Worm (Caenorhabditis elegans): ENCODE data around the gene col-132.

The col-132 gene

ce11 chrIV:13070142-13070541, 20.7 kb downstream of the col-132 start, which contains the start of gene scl-7:
Gene scl-7 (plus strand): TSS chrIV:13070442.
- TF ChIP-seq nhr-12 (tag; optimal IDR thresholded peaks at IDR 0.05) (no peak), mep-1 (tag; optimal IDR thresholded peaks at IDR 0.05) (no peak), nhr-84 (tag; optimal IDR thresholded peaks at IDR 0.05) (no peak), jun-1 (tag; optimal IDR thresholded peaks at IDR 0.05) (no peak), lin-35 (GFP tag; optimal IDR thresholded peaks at IDR 0.05) (no peak), rnt-1 (tag; optimal IDR thresholded peaks at IDR 0.05) (no peak), unc-130 (tag; optimal IDR thresholded peaks at IDR 0.05) (no peak), fkh-10 (GFP tag; optimal IDR thresholded peaks at IDR 0.05) (no peak), fkh-8 (tag; optimal IDR thresholded peaks at IDR 0.05) (no peak), ceh-63 (GFP tag; optimal IDR thresholded peaks at IDR 0.05) (no peak), pax-3 (tag; optimal IDR thresholded peaks at IDR 0.05) (no peak), skn-1 (tag; optimal IDR thresholded peaks at IDR 0.05) (no peak), alr-1 (tag; optimal IDR thresholded peaks at IDR 0.05; ENCODE audit: borderline replicate concordance) (no peak), efl-3 (GFP tag; optimal IDR thresholded peaks at IDR 0.05) (no peak), xbp-1 (tag; optimal IDR thresholded peaks at IDR 0.05) (no peak)

- TF ChIP-seq Y116A8C.19 (tag; optimal IDR thresholded peaks at IDR 0.05; ENCODE audit: borderline replicate concordance) (no peak), hlh-17 (GFP tag; optimal IDR thresholded peaks at IDR 0.05; ENCODE audit: borderline replicate concordance) (no peak), nhr-85 (tag) (no peak), unc-98 (GFP tag; IDR thresholded peaks at IDR 0.05) (no peak), rnt-1 (tag; optimal IDR thresholded peaks at IDR 0.05) (no peak), efl-1 (optimal IDR thresholded peaks at IDR 0.05) (no peak), efl-1 (GFP tag; optimal IDR thresholded peaks at IDR 0.05 in 1 of 2) (no peak), nhr-20 (tag; optimal IDR thresholded peaks at IDR 0.05) (no peak), ama-1 (optimal IDR thresholded peaks at IDR 0.05) (no peak), dpl-1 (GFP tag; optimal IDR thresholded peaks at IDR 0.05) (no peak), fkh-4 (tag; optimal IDR thresholded peaks at IDR 0.05; ENCODE audit: borderline replicate concordance) (no peak), zip-4 (GFP tag; optimal IDR thresholded peaks at IDR 0.05) (no peak), fos-1 (tag; optimal IDR thresholded peaks at IDR 0.05) (no peak), nhr-28 (tag; optimal IDR thresholded peaks at IDR 0.05) (no peak), aha-1 (tag; optimal IDR thresholded peaks at IDR 0.05) (no peak), elt-3 (tag; optimal IDR thresholded peaks at IDR 0.05) (no peak), unc-130 (tag; optimal IDR thresholded peaks at IDR 0.05) (no peak), ceh-63 (GFP tag; optimal IDR thresholded peaks at IDR 0.05) (no peak), sox-4 (tag; optimal IDR thresholded peaks at IDR 0.05) (no peak), swsn-7 (tag; optimal IDR thresholded peaks at IDR 0.05) (no peak)
These were observed 22.4 kb downstream of the col-132 start, which contains the start of gene scl-6 for ce11 chrIV:13068451-13068850. Gene scl-6 (plus strand): TSS chrIV:13068751.

ce11 chrIV:13067200-13067599, 23.7 kb downstream of the col-132 start, which contains the start of gene col-131:
Gene col-131 (minus strand): TSS chrIV:13067300.
- no peak for TF ChIP-seq nhr-76 (tag; optimal IDR thresholded peaks at IDR 0.05)
- TF ChIP-seq nhr-77 (tag; optimal IDR thresholded peaks at IDR 0.05) = no peak
- TF ChIP-seq xbp-1 (tag; optimal IDR thresholded peaks at IDR 0.05) = no peak

- TF ChIP-seq nhr-20 (tag; optimal IDR thresholded peaks at IDR 0.05) = no peak
- no peak for TF ChIP-seq egl-27 (tag; optimal IDR thresholded peaks at IDR 0.05)
- no peak for TF ChIP-seq lsy-2 (tag; optimal IDR thresholded peaks at IDR 0.05)
- TF ChIP-seq snpc-4 (tag; optimal IDR thresholded peaks at IDR 0.05) = no peak
- TF ChIP-seq sox-4 (tag; optimal IDR thresholded peaks at IDR 0.05) = no peak
- TF ChIP-seq ets-5 (GFP tag; IDR thresholded peaks at IDR 0.05) = no peak
These were observed 24.8 kb downstream of the col-132 start for ce11 chrIV:13066044-13066443.
